Worm (Caenorhabditis elegans) whole organism, early embryonic: ENCODE measurements around the gene cpt-2.

ENCODE experiments used
- F13C5.2 ChIP-seq: sonication (generic microtip); optimal IDR thresholded peaks from 2 replicates; lab custom pipeline; 2017; ENCODE audit warnings: mild to moderate bottlenecking, missing genetic modification characterization, inconsistent platforms, missing compliant biosample characterization
- aly-1 ChIP-seq: sonication (generic microtip); optimal IDR thresholded peaks from 2 replicates; lab custom pipeline; 2016; ENCODE audit warnings: missing genetic modification characterization, missing compliant biosample characterization
- ama-1 ChIP-seq: fragments of 150-350 bp; optimal IDR thresholded peaks from 2 replicates; lab custom pipeline; 2014
- flt-1 ChIP-seq: fragments of 200-800 bp; sonication (Bioruptor generic); IDR thresholded peaks from 2 replicates; pipeline ENCODE4 v1.3.6; 2022; ENCODE audit warnings: missing genetic modification characterization, missing compliant biosample characterization
- hmbx-1 ChIP-seq: sonication (generic microtip); optimal IDR thresholded peaks from 2 replicates; lab custom pipeline; 2016; ENCODE audit warnings: mild to moderate bottlenecking, missing genetic modification characterization, missing compliant biosample characterization
- sea-1 ChIP-seq: fragments of 200-800 bp; sonication (Bioruptor generic); conservative IDR thresholded peaks from 2 replicates; pipeline ENCODE4 v1.3.6; 2022; ENCODE audit warnings: missing genetic modification characterization, missing compliant biosample characterization
- tbx-37 ChIP-seq: fragments of 200-800 bp; sonication (Bioruptor generic); conservative IDR thresholded peaks from 2 replicates; pipeline ENCODE4 v1.3.6; 2022; ENCODE audit warnings: missing genetic modification reagents, missing genetic modification characterization, missing compliant biosample characterization
- tra-4 ChIP-seq: sonication (generic microtip); optimal IDR thresholded peaks from 2 replicates; lab custom pipeline; 2017; ENCODE audit warnings: missing genetic modification characterization, missing compliant biosample characterization

ce11 chrIV:11176967-11177366 is 2.5 kb upstream of the cpt-2 start, which contains the start of gene rap-3:
- TF ChIP-seq flt-1 (GFP tag; lab: Robert Waterston, UW) (no peak), ama-1 (lab: Kevin White, UChicago) (no peak), aly-1 (no peak), sea-1 (GFP tag; lab: Robert Waterston, UW) (no peak), tbx-37 (GFP tag; lab: Robert Waterston, UW) (no peak), hmbx-1 (no peak), F13C5.2 (tag; lab: Kevin White, UChicago) (no peak), tra-4 (no peak)
